Worm (Caenorhabditis elegans) whole organism, late embryonic: ENCODE results near the gene tnt-3.

Experiments
- F13H6.1 ChIP-seq: sonication (generic microtip); optimal IDR thresholded peaks from 2 replicates; lab custom pipeline; 2016; ENCODE audit warnings: missing genetic modification characterization, missing compliant biosample characterization
- T23F11.4 ChIP-seq: fragments of 200-800 bp; sonication (Bioruptor generic); optimal IDR thresholded peaks from 2 replicates; lab custom pipeline; 2018; ENCODE audit warnings: mild to moderate bottlenecking, missing genetic modification characterization, missing compliant biosample characterization
- ama-1 ChIP-seq: fragments of 150-350 bp; optimal IDR thresholded peaks from 2 replicates; lab custom pipeline; 2014
- ceh-24 ChIP-seq: sonication (generic microtip); optimal IDR thresholded peaks from 2 replicates; lab custom pipeline; 2016; ENCODE audit warnings: mild to moderate bottlenecking, missing genetic modification characterization, missing compliant biosample characterization
- ceh-48 ChIP-seq: sonication (generic microtip); optimal IDR thresholded peaks from 2 replicates; lab custom pipeline; 2016; ENCODE audit warnings: missing genetic modification characterization, inconsistent platforms, missing compliant biosample characterization
- dmd-4 ChIP-seq: sonication (generic microtip); optimal IDR thresholded peaks from 2 replicates; lab custom pipeline; 2016; ENCODE audit warnings: borderline replicate concordance, missing genetic modification characterization, missing compliant biosample characterization
- nhr-11 ChIP-seq: fragments of 150-350 bp; optimal IDR thresholded peaks from 2 replicates; lab custom pipeline; 2014; ENCODE audit warnings: missing biosample characterization, missing genetic modification characterization
- nhr-232 ChIP-seq: sonication (generic microtip); optimal IDR thresholded peaks from 2 replicates; lab custom pipeline; 2016; ENCODE audit warnings: missing genetic modification characterization, missing compliant biosample characterization
- pha-4 ChIP-seq: fragments of 150-350 bp; optimal IDR thresholded peaks from 2 replicates; lab custom pipeline; 2018; ENCODE audit warnings: missing biosample characterization, missing genetic modification reagents, missing genetic modification characterization

DNA sequence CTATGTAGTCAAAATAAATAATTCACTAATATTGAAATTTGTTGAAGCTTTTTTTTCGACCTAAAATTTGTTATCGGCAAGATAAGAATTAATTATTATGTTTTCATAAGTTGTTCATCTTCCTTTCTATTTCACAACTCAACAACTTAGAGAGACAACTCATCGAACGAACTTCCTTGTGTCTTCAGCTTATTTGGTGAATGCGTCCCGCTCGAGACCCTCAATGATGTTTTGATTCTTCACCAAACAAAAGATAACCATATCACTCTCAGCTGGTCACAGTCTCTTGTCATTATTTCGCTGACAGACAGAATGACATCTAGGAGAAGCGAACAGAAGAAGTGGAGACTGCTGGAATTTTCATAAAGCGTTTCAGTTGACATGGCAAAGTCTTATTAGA, 39.8 kb upstream of the tnt-3 start:
- TF ChIP-seq F13H6.1 (no peak), pha-4 (tag; lab: Kevin White, UChicago) (no peak), nhr-11 (tag; lab: Kevin White, UChicago) (no peak), ceh-48 (no peak), nhr-232 (tag; lab: Kevin White, UChicago) (no peak), ama-1 (lab: Kevin White, UChicago) (no peak), T23F11.4 (GFP tag; lab: Kevin White, UChicago) (no peak), dmd-4 (tag; lab: Kevin White, UChicago) (no peak), ceh-24 (tag; lab: Kevin White, UChicago) (no peak)
